Worm (Caenorhabditis elegans): ENCODE measurements around the gene Y39B6A.37.

Y39B6A.37 gene

DNA sequence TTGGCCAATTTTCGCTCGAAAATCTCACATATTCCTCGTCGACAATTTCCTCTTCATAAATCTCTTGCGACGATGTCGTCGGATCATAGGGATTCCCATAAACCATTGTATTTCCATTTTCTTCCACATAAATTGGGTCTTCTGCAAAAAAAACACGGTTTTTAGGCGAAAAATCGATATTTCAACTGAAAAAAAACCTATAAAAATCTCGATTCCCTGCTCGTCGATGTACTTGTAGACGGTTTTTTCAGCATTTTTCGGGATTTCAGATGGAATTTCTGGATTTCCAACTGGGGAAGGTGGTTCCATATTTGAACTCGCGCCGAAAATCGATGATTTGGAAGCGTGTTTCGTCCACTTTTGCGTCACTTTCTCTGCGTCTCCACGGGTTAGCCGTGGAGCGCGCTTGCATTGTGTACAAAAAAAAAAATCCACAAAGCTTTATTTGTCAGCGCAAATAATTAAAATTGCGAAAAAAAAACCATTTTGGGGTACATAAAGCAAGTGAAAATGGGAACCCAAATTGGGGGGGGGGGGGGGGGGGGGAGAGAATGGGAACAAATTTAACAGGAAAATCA is 23.1 kb upstream of the Y39B6A.37 start, which contains the start of gene Y39B6A.43 (continued):
- TF ChIP-seq fkh-10 (GFP tag; optimal IDR thresholded peaks at IDR 0.05) = peak; percentile 78
- TF ChIP-seq ama-1 (optimal IDR thresholded peaks at IDR 0.05) = peak; percentile 80
- peak; percentile 98 for TF ChIP-seq nhr-77 (tag; optimal IDR thresholded peaks at IDR 0.05)
- peak; percentile 81; the same call in 1 of the 2 replicates for TF ChIP-seq F44E2.7 (GFP tag; IDR thresholded peaks at IDR 0.05)
- peak; percentile 91 to 97 for TF ChIP-seq lsy-2 (tag; optimal IDR thresholded peaks at IDR 0.05)
- peak; percentile 93 for TF ChIP-seq madf-9 (GFP tag; conservative IDR thresholded peaks at IDR 0.05)
- TF ChIP-seq nhr-28 (tag; optimal IDR thresholded peaks at IDR 0.05) = peak; percentile 91
- TF ChIP-seq T26A8.4 (GFP tag; IDR thresholded peaks at IDR 0.05) = peak; percentile 97
- TF ChIP-seq arid-1 (GFP tag; conservative IDR thresholded peaks at IDR 0.05) = peak; percentile 97
- TF ChIP-seq lin-13 (GFP tag; optimal IDR thresholded peaks at IDR 0.05) = peak; percentile 99
- TF ChIP-seq nhr-48 (tag; optimal IDR thresholded peaks at IDR 0.05) = peak; percentile 77
- peak; percentile 13 for TF ChIP-seq ceh-28 (tag; optimal IDR thresholded peaks at IDR 0.05)
- TF ChIP-seq tra-1 (GFP tag; IDR thresholded peaks at IDR 0.05) = peak; percentile 97
- TF ChIP-seq lin-39 (tag; optimal IDR thresholded peaks at IDR 0.05) = no peak
- peak; percentile 78 for TF ChIP-seq ces-1 (GFP tag; optimal IDR thresholded peaks at IDR 0.05)
- TF ChIP-seq fos-1 (tag; optimal IDR thresholded peaks at IDR 0.05) = peak; percentile 48
- TF ChIP-seq lin-1 (GFP tag; IDR thresholded peaks at IDR 0.05) = peak; percentile 86
- no peak for TF ChIP-seq ceh-62 (tag; optimal IDR thresholded peaks at IDR 0.05)
- no peak for TF ChIP-seq egl-27 (tag; optimal IDR thresholded peaks at IDR 0.05)
- TF ChIP-seq pha-4 (GFP tag; IDR thresholded peaks at IDR 0.05) = peak; percentile 97
- peak; percentile 94 for TF ChIP-seq pha-4 (tag; optimal IDR thresholded peaks at IDR 0.05)
- TF ChIP-seq spr-1 (tag; optimal IDR thresholded peaks at IDR 0.05) = peak; percentile 86
- TF ChIP-seq aly-2 (tag; optimal IDR thresholded peaks at IDR 0.05) = peak; percentile 43
- peak; percentile 55 for TF ChIP-seq nhr-76 (tag; optimal IDR thresholded peaks at IDR 0.05)
- peak; percentile 96 for TF ChIP-seq duxl-1 (tag; optimal IDR thresholded peaks at IDR 0.05; ENCODE audit: poor library complexity)
- TF ChIP-seq mdt-29 (GFP tag; IDR thresholded peaks at IDR 0.05) = peak; percentile 95
- peak; percentile 87 for TF ChIP-seq Y75B8A.6 (GFP tag; IDR thresholded peaks at IDR 0.05)
- peak; percentile 93 for TF ChIP-seq unc-130 (GFP tag; optimal IDR thresholded peaks at IDR 0.05)
- peak; percentile 94 for TF ChIP-seq ceh-44 (GFP tag; IDR thresholded peaks at IDR 0.05)
- TF ChIP-seq zfp-3 (GFP tag; conservative IDR thresholded peaks at IDR 0.05) = peak; percentile 97
- peak in 1 of 2 experiments; percentile 68 for TF ChIP-seq ZK546.5 (tag; optimal IDR thresholded peaks at IDR 0.05)
- TF ChIP-seq nhr-111 (GFP tag; optimal IDR thresholded peaks at IDR 0.05) = peak; percentile 34
- TF ChIP-seq ceh-32 (tag; optimal IDR thresholded peaks at IDR 0.05; ENCODE audit: poor library complexity) = peak; percentile 31
- TF ChIP-seq spr-3 (GFP tag; optimal IDR thresholded peaks at IDR 0.05) = peak; percentile 95
- TF ChIP-seq lin-15B (tag; optimal IDR thresholded peaks at IDR 0.05) = peak; percentile 94

DNA sequence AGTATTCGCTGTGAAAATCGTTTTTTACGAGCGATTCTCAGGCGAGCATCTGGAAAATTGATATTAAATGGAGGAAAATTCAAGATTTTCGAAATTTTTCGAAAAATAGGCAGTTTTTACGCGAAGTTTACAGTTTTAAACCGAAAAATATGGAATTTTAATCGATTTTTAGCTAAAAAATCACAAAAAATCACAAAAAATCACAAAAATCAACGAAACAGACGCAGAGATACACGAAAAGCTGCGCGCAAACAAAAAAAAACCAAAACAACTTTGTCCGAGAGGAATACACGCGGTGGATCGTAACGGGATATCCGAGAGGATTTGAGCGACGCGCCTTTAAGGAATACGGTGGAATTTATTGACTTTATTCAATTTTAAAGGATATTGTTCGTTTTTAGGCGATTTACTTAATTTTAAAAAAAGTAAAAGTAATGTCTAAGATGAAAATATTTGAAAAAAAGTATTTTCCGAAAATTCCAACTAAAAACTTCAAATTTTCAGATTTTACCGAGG is 21.0 kb upstream of the Y39B6A.37 start, which contains the start of gene Y39B6A.42:
Gene Y39B6A.42, minus strand, starts transcription at position 51 of the 516 bp plus-strand sequence.
- peak; percentile 13 for TF ChIP-seq F49E8.2 (tag; optimal IDR thresholded peaks at IDR 0.05; ENCODE audit: borderline replicate concordance)
- TF ChIP-seq nhr-28 (tag; optimal IDR thresholded peaks at IDR 0.05) = no peak
- peak; percentile 37; the same call in 1 of the 2 replicates for TF ChIP-seq lin-38 (GFP tag; IDR thresholded peaks at IDR 0.05)

- TF ChIP-seq daf-16 (GFP tag; optimal IDR thresholded peaks at IDR 0.05) (no peak), daf-16 (tag; optimal IDR thresholded peaks at IDR 0.05) (peak; percentile 61), mes-2 (tag; optimal IDR thresholded peaks at IDR 0.05; ENCODE audit: poor library complexity, severe bottlenecking) (no peak)
Observed at ce11 chrV:18976539-18976938, 14.1 kb upstream of the Y39B6A.37 start.

Measured in whole organism, L4 larva.